Worm (Caenorhabditis elegans): Measurements from ENCODE around the gene str-208.

ce11 chrV:4977539-4977938, 20.9 kb downstream of the str-208 start:
- TF ChIP-seq mdl-1 (tag; optimal IDR thresholded peaks at IDR 0.05) (no peak), nhr-25 (tag; optimal IDR thresholded peaks at IDR 0.05) (no peak), fkh-10 (GFP tag; optimal IDR thresholded peaks at IDR 0.05) (no peak)
